Worm (Caenorhabditis elegans) whole organism, midembryonic: ENCODE measurements around the gene C09F9.1.

Experiments used
- flt-1 ChIP-seq: fragments of 200-800 bp; sonication (Bioruptor generic); IDR thresholded peaks from 2 replicates; pipeline ENCODE4 v1.3.6; 2022; ENCODE audit warnings: missing genetic modification characterization, missing compliant biosample characterization
- ref-1 ChIP-seq: fragments of 200-800 bp; sonication (Bioruptor generic); conservative IDR thresholded peaks from 2 replicates; pipeline ENCODE4 v1.3.6; 2022; ENCODE audit warnings: missing genetic modification reagents, missing genetic modification characterization, missing compliant biosample characterization

DNA sequence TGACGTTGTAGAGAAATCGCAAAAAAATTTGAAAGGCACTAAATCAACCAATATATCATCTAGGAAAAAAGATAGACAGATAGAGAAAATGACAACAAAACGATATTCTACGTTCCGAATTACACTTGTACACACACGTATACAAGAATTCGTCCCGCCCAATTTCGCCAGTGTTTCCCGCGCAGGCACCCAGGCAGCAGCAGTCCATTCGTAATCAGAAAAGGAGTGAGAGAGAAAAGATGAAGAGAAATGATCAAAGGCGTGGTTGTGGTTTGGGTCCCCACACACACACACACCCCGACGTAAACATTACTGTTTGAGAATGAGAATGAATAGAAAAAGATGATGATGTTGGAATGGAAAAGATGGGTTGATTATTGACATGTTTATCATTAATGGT, 24.5 kb upstream of the C09F9.1 start:
- TF ChIP-seq flt-1 (GFP tag; lab: Robert Waterston, UW) (no peak), ref-1 (GFP tag; lab: Robert Waterston, UW) (no peak)
